ENCODE assay signal across 3 fruit fly cellular contexts in the genomic region with DNA sequence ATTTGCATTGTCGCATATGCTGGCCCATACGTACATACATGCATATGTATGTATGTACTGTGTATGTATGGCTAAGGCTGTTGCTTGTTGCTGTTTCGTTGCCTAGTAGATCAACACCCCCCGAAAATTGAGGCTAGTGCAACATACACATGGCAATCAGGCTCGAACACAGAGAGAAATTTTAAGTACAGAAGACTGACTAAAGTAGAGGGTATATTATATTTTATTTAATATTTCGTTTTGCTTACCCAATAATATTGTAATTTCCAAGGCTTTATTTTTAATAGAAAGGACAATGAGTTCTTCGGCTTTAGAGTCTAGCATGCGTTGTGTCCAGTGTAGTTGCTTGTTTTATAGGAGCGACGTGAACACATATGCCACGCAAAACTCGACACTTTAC.
TF ChIP-seq lines count a peak whose summit lies in the region.

No protein-coding gene starts in this region.

- no peak for TF ChIP-seq CTCF in whole organism, embryonic (GFP tag; optimal IDR thresholded peaks at IDR 0.05; lab: Kevin White, UChicago)

TF ChIP-seq in whole organism, embryonic, 481 proteins besides CTCF, POLR2A, EP300 and RAD21:
- no peak for TF ChIP-seq Ada2b (GFP tag; IDR thresholded peaks at IDR 0.05; lab: Robert Waterston, UW)
- no peak for TF ChIP-seq Sry-δ (GFP tag; optimal IDR thresholded peaks at IDR 0.05; lab: Kevin White, UChicago)
- peak; percentile 14 for TF ChIP-seq CG18599 (GFP tag; optimal IDR thresholded peaks at IDR 0.05; lab: Kevin White, UChicago)
- peak; percentile 55 for TF ChIP-seq sens (GFP tag; lab: Kevin White, UChicago)
- TF ChIP-seq CG2875 (GFP tag; optimal IDR thresholded peaks at IDR 0.05; lab: Kevin White, UChicago), result no peak
- TF ChIP-seq CG2120 (GFP tag; optimal IDR thresholded peaks at IDR 0.05; lab: Kevin White, UChicago), result peak; percentile 13
- no peak for TF ChIP-seq Atf6 (GFP tag; IDR thresholded peaks at IDR 0.05; lab: Robert Waterston, UW)
- TF ChIP-seq row (GFP tag; IDR thresholded peaks at IDR 0.05; lab: Robert Waterston, UW), result peak; percentile 21; the same call in 2 of the 3 replicates
- TF ChIP-seq CG11504 (tag; optimal IDR thresholded peaks at IDR 0.05; lab: Kevin White, UChicago), result peak; percentile 22
- TF ChIP-seq grau (tag; optimal IDR thresholded peaks at IDR 0.05; lab: Kevin White, UChicago), result no peak
- no peak for TF ChIP-seq her (GFP tag; optimal IDR thresholded peaks at IDR 0.05; lab: Kevin White, UChicago)

TF ChIP-seq in whole organism, prepupa, 60 proteins besides CTCF, POLR2A, EP300 and RAD21:
- no peak for TF ChIP-seq Ets21C (GFP tag; optimal IDR thresholded peaks at IDR 0.05; lab: Kevin White, UChicago)
- TF ChIP-seq achi (GFP tag; optimal IDR thresholded peaks at IDR 0.05; lab: Kevin White, UChicago), result no peak
- TF ChIP-seq CG4318 (GFP tag; optimal IDR thresholded peaks at IDR 0.05; lab: Kevin White, UChicago), result no peak
- peak; percentile 54 for TF ChIP-seq svp (GFP tag; lab: Kevin White, UChicago)
- no peak for TF ChIP-seq Hr4 (GFP tag; optimal IDR thresholded peaks at IDR 0.05; lab: Kevin White, UChicago)
- no peak for TF ChIP-seq dsx (GFP tag; optimal IDR thresholded peaks at IDR 0.05; lab: Kevin White, UChicago; ENCODE audit: poor library complexity, severe bottlenecking)
- TF ChIP-seq Eip78C (GFP tag; lab: Kevin White, UChicago), result peak; percentile 44
- TF ChIP-seq CG8319 (GFP tag; optimal IDR thresholded peaks at IDR 0.05; lab: Kevin White, UChicago), result no peak
- TF ChIP-seq fd59A (GFP tag; optimal IDR thresholded peaks at IDR 0.05; lab: Kevin White, UChicago), result no peak
- no peak for TF ChIP-seq fd85E (GFP tag; optimal IDR thresholded peaks at IDR 0.05; lab: Kevin White, UChicago)
- no peak for TF ChIP-seq CG6792 (GFP tag; optimal IDR thresholded peaks at IDR 0.05; lab: Kevin White, UChicago)
- no peak for TF ChIP-seq Sox15 (GFP tag; optimal IDR thresholded peaks at IDR 0.05; lab: Kevin White, UChicago)

TF ChIP-seq in whole organism, pupa, 21 proteins besides CTCF, POLR2A, EP300 and RAD21:
- no peak for TF ChIP-seq Snoo (tag; optimal IDR thresholded peaks at IDR 0.05; lab: Kevin White, UChicago)
- no peak for TF ChIP-seq CG13204 (GFP tag; optimal IDR thresholded peaks at IDR 0.05; lab: Kevin White, UChicago)
- TF ChIP-seq CG8159 (tag; optimal IDR thresholded peaks at IDR 0.05; lab: Kevin White, UChicago), result peak; percentile 13
